Worm (Caenorhabditis elegans) whole organism, L1 larva: ENCODE data around the gene egl-20.

Source experiments
- hlh-17 ChIP-seq: fragments of 200-800 bp; sonication (Bioruptor generic); optimal IDR thresholded peaks from 2 replicates; lab custom pipeline; 2018; ENCODE audit warnings: missing genetic modification characterization, mild to moderate bottlenecking, missing compliant biosample characterization, moderate library complexity, borderline replicate concordance
- mdl-1 ChIP-seq, 2 experiments: fragments of 150-350 bp; optimal IDR thresholded peaks; 2 replicates each; lab custom pipeline; 2014 to 2017; ENCODE audit warnings: missing biosample characterization in 2 of 2, missing genetic modification characterization in 2 of 2, inconsistent platforms in 1 of 2
- nhr-11 ChIP-seq: fragments of 150-350 bp; optimal IDR thresholded peaks from 2 replicates; lab custom pipeline; 2014; ENCODE audit warnings: missing biosample characterization, missing genetic modification characterization
- nhr-12 ChIP-seq: sonication (generic microtip); optimal IDR thresholded peaks from 2 replicates; lab custom pipeline; 2017; ENCODE audit warnings: missing biosample characterization, missing genetic modification characterization
- nhr-237 ChIP-seq: fragments of 150-350 bp; optimal IDR thresholded peaks from 2 replicates; lab custom pipeline; 2014; ENCODE audit warnings: missing biosample characterization, missing genetic modification characterization
- unc-62 ChIP-seq: fragments of 150-350 bp; optimal IDR thresholded peaks from 2 replicates; lab custom pipeline; 2014; ENCODE audit warnings: missing biosample characterization, missing genetic modification reagents, missing genetic modification characterization

DNA sequence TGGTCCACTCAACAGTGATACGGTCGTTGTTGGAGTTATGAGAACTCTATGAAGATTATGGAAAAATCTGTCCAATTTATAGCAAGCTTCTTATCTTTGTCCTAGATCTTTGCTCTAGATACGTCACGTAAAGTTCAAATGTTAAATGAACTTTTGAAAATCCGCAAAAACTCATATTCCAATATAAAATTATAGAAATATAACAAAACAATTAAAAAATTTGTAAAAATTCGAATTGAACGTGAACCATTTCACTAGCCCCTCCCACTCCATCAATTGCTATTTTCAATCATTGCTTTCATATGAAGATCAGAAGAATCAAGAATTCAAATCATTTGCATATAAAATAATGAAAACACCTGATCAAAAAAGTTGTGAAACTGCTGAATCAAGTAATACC is 17.3 kb upstream of the egl-20 start, which contains the start of gene kin-21:
- TF ChIP-seq nhr-237 (tag; lab: Kevin White, UChicago) = no peak
- no peak for TF ChIP-seq hlh-17 (GFP tag; lab: Kevin White, UChicago)
- TF ChIP-seq nhr-11 (tag; lab: Kevin White, UChicago) = no peak
- no peak for TF ChIP-seq mdl-1 (tag; optimal IDR thresholded peaks at IDR 0.05; lab: Kevin White, UChicago)
- no peak for TF ChIP-seq unc-62 (GFP tag; lab: Kevin White, UChicago)
- TF ChIP-seq nhr-12 (tag; lab: Kevin White, UChicago) = no peak
